Worm (Caenorhabditis elegans): ENCODE measurements around the gene gei-6.

Gene gei-6

ce11 chrV:7230847-7231246, at the start of gene gei-6, which contains the start of gene krr-1 (continued):
- no peak for TF ChIP-seq ets-5 (GFP tag; IDR thresholded peaks at IDR 0.05)
- no peak for TF ChIP-seq tlp-1 (tag; optimal IDR thresholded peaks at IDR 0.05)
- no peak for TF ChIP-seq ceh-63 (GFP tag; optimal IDR thresholded peaks at IDR 0.05)
- no peak for TF ChIP-seq mab-9 (GFP tag; IDR thresholded peaks at IDR 0.05)
- no peak for TF ChIP-seq C34B4.2 (tag; optimal IDR thresholded peaks at IDR 0.05)
- TF ChIP-seq ztf-4 (tag; optimal IDR thresholded peaks at IDR 0.05): no peak
- peak; percentile 50 for TF ChIP-seq mep-1 (tag; optimal IDR thresholded peaks at IDR 0.05)
- no peak for TF ChIP-seq nhr-237 (tag; optimal IDR thresholded peaks at IDR 0.05)
- no peak for TF ChIP-seq jun-1 (tag; optimal IDR thresholded peaks at IDR 0.05)
- TF ChIP-seq sox-4 (tag; optimal IDR thresholded peaks at IDR 0.05): no peak
- TF ChIP-seq snpc-4 (tag; optimal IDR thresholded peaks at IDR 0.05): peak; percentile 22
- TF ChIP-seq nhr-90 (tag; optimal IDR thresholded peaks at IDR 0.05; ENCODE audit: poor library complexity): peak; percentile 24
- TF ChIP-seq unc-62 (GFP tag; optimal IDR thresholded peaks at IDR 0.05): no peak
- no peak for TF ChIP-seq ceh-8 (GFP tag; optimal IDR thresholded peaks at IDR 0.05)
- TF ChIP-seq lin-35 (GFP tag; optimal IDR thresholded peaks at IDR 0.05): peak; percentile 27 to 56
- peak in 1 of 2 experiments; percentile 18 for TF ChIP-seq mdl-1 (tag; optimal IDR thresholded peaks at IDR 0.05)
- no peak for TF ChIP-seq grh-1 (GFP tag; IDR thresholded peaks at IDR 0.05)
- no peak for TF ChIP-seq alr-1 (tag; optimal IDR thresholded peaks at IDR 0.05; ENCODE audit: borderline replicate concordance)
- TF ChIP-seq unc-86 (tag; optimal IDR thresholded peaks at IDR 0.05): peak; percentile 7
- no peak for TF ChIP-seq egl-13 (tag; optimal IDR thresholded peaks at IDR 0.05)
- TF ChIP-seq lir-3 (tag; optimal IDR thresholded peaks at IDR 0.05; ENCODE audit: poor library complexity): peak; percentile 14
- no peak for TF ChIP-seq sptf-1 (tag; optimal IDR thresholded peaks at IDR 0.05)
- TF ChIP-seq fkh-10 (GFP tag; optimal IDR thresholded peaks at IDR 0.05): no peak
- TF ChIP-seq zag-1 (tag; optimal IDR thresholded peaks at IDR 0.05): no peak
- no peak for TF ChIP-seq nhr-76 (tag; optimal IDR thresholded peaks at IDR 0.05)
- peak; percentile 60 for TF ChIP-seq lin-15B (tag; optimal IDR thresholded peaks at IDR 0.05)
- no peak for TF ChIP-seq Y116A8C.19 (tag; optimal IDR thresholded peaks at IDR 0.05; ENCODE audit: borderline replicate concordance)
- TF ChIP-seq blmp-1 (tag; optimal IDR thresholded peaks at IDR 0.05): peak; percentile 8
- no peak for TF ChIP-seq fos-1 (tag; optimal IDR thresholded peaks at IDR 0.05)
- TF ChIP-seq irx-1 (tag; optimal IDR thresholded peaks at IDR 0.05): no peak
- TF ChIP-seq rnt-1 (tag; optimal IDR thresholded peaks at IDR 0.05): peak; percentile 64

- no peak for TF ChIP-seq lin-14 (GFP tag; optimal IDR thresholded peaks at IDR 0.05)
- TF ChIP-seq efl-1 (optimal IDR thresholded peaks at IDR 0.05): no peak
- peak in 1 of 2 experiments; percentile 23 for TF ChIP-seq efl-1 (GFP tag; optimal IDR thresholded peaks at IDR 0.05 in 1 of 2)
- TF ChIP-seq nhr-84 (tag; optimal IDR thresholded peaks at IDR 0.05): no peak
These were observed 48.4 kb upstream of the gei-6 start, which contains the start of gene C13A2.4 for ce11 chrV:7279090-7279489. Gene C13A2.4 (plus strand): TSS chrV:7279390.

ce11 chrV:7275491-7275890, 44.8 kb upstream of the gei-6 start, which contains the start of gene C13A2.5:
Gene C13A2.5 (plus strand): TSS chrV:7275791.
- no peak for TF ChIP-seq nhr-12 (tag; optimal IDR thresholded peaks at IDR 0.05)

ce11 chrV:7274992-7275391, 44.3 kb upstream of the gei-6 start, which contains the start of gene C13A2.10:
Gene C13A2.10 (minus strand): TSS chrV:7275092.
- TF ChIP-seq ztf-11 (tag; optimal IDR thresholded peaks at IDR 0.05) (no peak), unc-130 (tag; optimal IDR thresholded peaks at IDR 0.05) (no peak), dpl-1 (GFP tag; optimal IDR thresholded peaks at IDR 0.05) (no peak), blmp-1 (tag; optimal IDR thresholded peaks at IDR 0.05) (no peak)
